Fruit fly (Drosophila melanogaster) whole organism, wandering third instar larva: ENCODE results near the gene Brf.

Source experiments
- Hr78 ChIP-seq: fragments of >200 bp; optimal IDR thresholded peaks from 2 replicates; lab custom pipeline; 2017; ENCODE audit warnings: missing biosample characterization, missing genetic modification characterization
- dl ChIP-seq, 2 experiments: fragments of 175-275, 200-275 bp in 1 of 2; fragments of 200-275 bp in 1 of 2; sonication (Bioruptor generic); optimal IDR thresholded peaks; lab custom pipeline; 2018; ENCODE audit warnings: mild to moderate bottlenecking in 2 of 2, missing biosample characterization in 2 of 2, missing genetic modification characterization in 2 of 2, moderate library complexity in 2 of 2; ENCODE audit not compliant: partially characterized antibody in 2 of 2, insufficient read depth in 1 of 2
- dsf ChIP-seq: sonication (Bioruptor generic); optimal IDR thresholded peaks from 2 replicates; lab custom pipeline; 2016; ENCODE audit warnings: missing biosample characterization, missing genetic modification characterization, borderline replicate concordance

DNA sequence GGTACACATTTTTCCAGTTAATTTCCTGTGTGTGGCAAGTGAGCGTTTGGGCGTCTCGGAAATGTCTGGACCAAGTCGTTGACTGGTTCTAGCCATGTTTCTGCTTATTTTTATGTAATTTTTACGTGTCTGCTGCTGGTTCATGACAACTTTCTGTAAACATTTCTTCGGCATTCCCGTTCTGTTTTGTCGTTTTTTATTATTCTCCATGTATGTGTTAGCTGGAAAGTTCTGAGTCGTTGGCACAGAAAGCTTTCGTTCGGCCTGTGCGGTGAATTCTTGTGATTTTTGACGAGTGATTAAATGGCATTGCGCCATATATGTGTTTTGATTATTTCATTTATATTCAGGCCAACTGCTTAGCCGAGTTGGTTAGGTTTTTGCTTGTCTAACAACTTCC, 35.1 kb upstream of the Brf start:
- TF ChIP-seq dsf (GFP tag; lab: Kevin White, UChicago) = no peak
- TF ChIP-seq dl (GFP tag; optimal IDR thresholded peaks at IDR 0.05; lab: Kevin White, UChicago; ENCODE audit: insufficient read depth in 1 of 2, partially characterized antibody in 2 of 2) = no peak
- no peak for TF ChIP-seq Hr78
